Fruit fly (Drosophila melanogaster) whole organism, pupa: ENCODE measurements around the gene Rph.

Experiments
- CG10348 ChIP-seq: fragments of 200-800 bp; sonication (Bioruptor generic); IDR thresholded peaks from 2 replicates; pipeline ENCODE4 v1.3.6; 2022; ENCODE audit warnings: missing biosample characterization, missing genetic modification characterization
- CG12605 ChIP-seq: fragments of 200-800 bp; sonication (Bioruptor generic); IDR thresholded peaks from 2 replicates; pipeline ENCODE4 v1.3.6; 2022; ENCODE audit warnings: missing biosample characterization, missing genetic modification characterization
- CG13204 ChIP-seq: fragments of 200-800 bp; sonication (Bioruptor generic); optimal IDR thresholded peaks from 2 replicates; lab custom pipeline; 2018; ENCODE audit warnings: missing biosample characterization, mild to moderate bottlenecking, missing genetic modification characterization, moderate library complexity
- CG14655 ChIP-seq: fragments of 200-800 bp; sonication (Bioruptor generic); optimal IDR thresholded peaks from 3 replicates; lab custom pipeline; 2017; ENCODE audit warnings: mild to moderate bottlenecking, missing biosample characterization, missing genetic modification reagents, missing genetic modification characterization
- CG15710 ChIP-seq: fragments of 200-800 bp; sonication (Bioruptor generic); optimal IDR thresholded peaks from 2 replicates; lab custom pipeline; 2018; ENCODE audit warnings: missing biosample characterization, mild to moderate bottlenecking, missing genetic modification characterization, moderate library complexity
- CG17806 ChIP-seq: fragments of 200-800 bp; sonication (Bioruptor generic); optimal IDR thresholded peaks from 2 replicates; lab custom pipeline; 2018; ENCODE audit warnings: missing biosample characterization, mild to moderate bottlenecking, missing genetic modification characterization, moderate library complexity
- CG32121 ChIP-seq: fragments of 200-800 bp; sonication (Bioruptor generic); IDR thresholded peaks from 2 replicates; pipeline ENCODE4 v1.3.6; 2022; ENCODE audit warnings: missing biosample characterization, missing genetic modification characterization
- CG34367 ChIP-seq: fragments of 200-800 bp; sonication (Bioruptor generic); optimal IDR thresholded peaks from 2 replicates; lab custom pipeline; 2018; ENCODE audit warnings: missing biosample characterization, mild to moderate bottlenecking, missing genetic modification characterization
- CG4496 ChIP-seq: fragments of 200-800 bp; sonication (Bioruptor generic); IDR thresholded peaks from 3 replicates; pipeline ENCODE4 v1.3.6; 2022; ENCODE audit warnings: missing biosample characterization, missing genetic modification characterization
- CG8159 ChIP-seq: fragments of 200-800 bp; sonication (Bioruptor generic); optimal IDR thresholded peaks from 3 replicates; lab custom pipeline; 2018; ENCODE audit warnings: missing biosample characterization, mild to moderate bottlenecking, missing genetic modification characterization, moderate library complexity
- CG8301 ChIP-seq: fragments of 200-800 bp; sonication (Bioruptor generic); optimal IDR thresholded peaks from 2 replicates; lab custom pipeline; 2018; ENCODE audit warnings: missing biosample characterization, mild to moderate bottlenecking, missing genetic modification characterization
- CG9948 ChIP-seq: fragments of 200-800 bp; sonication (Bioruptor generic); optimal IDR thresholded peaks from 2 replicates; lab custom pipeline; 2018; ENCODE audit warnings: missing biosample characterization, mild to moderate bottlenecking, missing genetic modification characterization, moderate library complexity
- D1 ChIP-seq: fragments of 200-800 bp; sonication (Bioruptor generic); optimal IDR thresholded peaks from 2 replicates; lab custom pipeline; 2018; ENCODE audit warnings: missing biosample characterization, mild to moderate bottlenecking, missing genetic modification characterization, moderate library complexity
- EcR ChIP-seq: fragments of 200-800 bp; sonication (Bioruptor generic); optimal IDR thresholded peaks from 3 replicates; lab custom pipeline; 2019; ENCODE audit warnings: missing biosample characterization, missing genetic modification characterization, mild to moderate bottlenecking, moderate library complexity, missing genetic modification reagents
- Ets98B ChIP-seq: fragments of 200-800 bp; sonication (Bioruptor generic); IDR thresholded peaks from 2 replicates; pipeline ENCODE4 v1.3.6; 2022; ENCODE audit warnings: missing biosample characterization, missing genetic modification characterization
- Pif1A ChIP-seq: fragments of 200-800 bp; sonication (Bioruptor generic); optimal IDR thresholded peaks from 3 replicates; lab custom pipeline; 2016; ENCODE audit warnings: missing biosample characterization, missing genetic modification characterization
- Pif1B ChIP-seq: fragments of 200-800 bp; sonication (Bioruptor generic); optimal IDR thresholded peaks from 3 replicates; lab custom pipeline; 2016; ENCODE audit warnings: missing biosample characterization, missing genetic modification characterization
- Snoo ChIP-seq: fragments of 200-800 bp; sonication (Bioruptor generic); optimal IDR thresholded peaks from 3 replicates; lab custom pipeline; 2017; ENCODE audit warnings: missing biosample characterization, mild to moderate bottlenecking, missing genetic modification characterization, inconsistent platforms
- fd96Ca ChIP-seq: fragments of 200-800 bp; sonication (Bioruptor generic); IDR thresholded peaks from 3 replicates; pipeline ENCODE4 v1.3.6; 2022; ENCODE audit warnings: missing biosample characterization, missing genetic modification characterization
- gl ChIP-seq: fragments of 200-800 bp; sonication (Bioruptor generic); optimal IDR thresholded peaks from 2 replicates; lab custom pipeline; 2018; ENCODE audit warnings: missing biosample characterization, mild to moderate bottlenecking, missing genetic modification characterization
- rn ChIP-seq: fragments of 200-800 bp; sonication (Bioruptor generic); IDR thresholded peaks from 2 replicates; pipeline ENCODE4 v1.3.6; 2022; ENCODE audit warnings: missing biosample characterization, missing genetic modification characterization

The Rph gene

dm6 chrX:10773562-10773961 lies 16.1 kb upstream of the Rph start:
- TF ChIP-seq CG12605 (GFP tag; lab: Robert Waterston, UW) (no peak), CG13204 (GFP tag; lab: Kevin White, UChicago) (peak; percentile 16), Pif1B (GFP tag; lab: Kevin White, UChicago) (no peak), CG17806 (tag; lab: Kevin White, UChicago) (no peak), EcR (GFP tag; lab: Kevin White, UChicago) (no peak), Pif1A (GFP tag; lab: Kevin White, UChicago) (peak; percentile 41), gl (tag; lab: Kevin White, UChicago) (peak; percentile 46), CG14655 (GFP tag; lab: Kevin White, UChicago) (peak; percentile 37), CG9948 (tag; lab: Kevin White, UChicago) (no peak), CG8159 (tag; lab: Kevin White, UChicago) (no peak), CG10348 (GFP tag; lab: Robert Waterston, UW) (no peak), CG15710 (tag; lab: Kevin White, UChicago) (no peak), CG4496 (GFP tag; lab: Robert Waterston, UW) (no peak), CG34367 (tag; lab: Kevin White, UChicago) (peak; percentile 3), fd96Ca (no peak), Snoo (tag; lab: Kevin White, UChicago) (no peak), D1 (tag; lab: Kevin White, UChicago) (no peak)

dm6 chrX:10772634-10773033 lies 15.2 kb upstream of the Rph start:
- no peak for TF ChIP-seq rn (GFP tag; lab: Robert Waterston, UW)
- no peak for TF ChIP-seq CG10348 (GFP tag; lab: Robert Waterston, UW)
- no peak for TF ChIP-seq CG8301
- no peak for TF ChIP-seq CG14655 (GFP tag; lab: Kevin White, UChicago)
- no peak for TF ChIP-seq CG4496 (GFP tag; lab: Robert Waterston, UW)
- no peak for TF ChIP-seq CG13204 (GFP tag; lab: Kevin White, UChicago)
- no peak for TF ChIP-seq CG12605 (GFP tag; lab: Robert Waterston, UW)
- TF ChIP-seq CG34367 (tag; lab: Kevin White, UChicago), result no peak
- TF ChIP-seq EcR (GFP tag; lab: Kevin White, UChicago), result no peak
- TF ChIP-seq CG9948 (tag; lab: Kevin White, UChicago), result no peak

dm6 chrX:10771856-10772592 lies 14.6 kb upstream of the Rph start, which contains the start of gene CG15211:
CG15211 (plus strand) TSS chrX:10772541.
- TF ChIP-seq CG17806 (tag; lab: Kevin White, UChicago) (peak; percentile 84), CG14655 (GFP tag; lab: Kevin White, UChicago) (peak; percentile 92), CG13204 (GFP tag; lab: Kevin White, UChicago) (peak; percentile 88), CG15710 (tag; lab: Kevin White, UChicago) (peak; percentile 88), CG4496 (GFP tag; lab: Robert Waterston, UW) (peak; percentile 83), CG12605 (GFP tag; lab: Robert Waterston, UW) (peak; percentile 43), Pif1B (GFP tag; lab: Kevin White, UChicago) (peak; percentile 73), CG10348 (GFP tag; lab: Robert Waterston, UW) (no peak), CG8301 (peak; percentile 88), fd96Ca (peak; percentile 70; the same call in 2 of the 3 replicates), CG32121 (GFP tag; lab: Robert Waterston, UW) (peak; percentile 81), gl (tag; lab: Kevin White, UChicago) (peak; percentile 73), CG8159 (tag; lab: Kevin White, UChicago) (peak; percentile 87), Snoo (tag; lab: Kevin White, UChicago) (peak; percentile 61), rn (GFP tag; lab: Robert Waterston, UW) (peak; percentile 57; the same call in 1 of the 2 replicates), Pif1A (GFP tag; lab: Kevin White, UChicago) (peak; percentile 79), Ets98B (GFP tag; lab: Robert Waterston, UW) (peak; percentile 60), D1 (tag; lab: Kevin White, UChicago) (peak; percentile 59), CG34367 (tag; lab: Kevin White, UChicago) (peak; percentile 83), EcR (GFP tag; lab: Kevin White, UChicago) (peak; percentile 40), CG9948 (tag; lab: Kevin White, UChicago) (peak; percentile 88)
- TF ChIP-seq, all 21 proteins: peak for 20

dm6 chrX:10768043-10768674 lies 10.7 kb upstream of the Rph start, which contains the start of the genes Atg8a and BTBD9:
Atg8a (minus strand) TSS chrX:10768338.
BTBD9 (plus strand) TSS chrX:10768537.
- TF ChIP-seq CG8159 (tag; lab: Kevin White, UChicago) (no peak), Ets98B (GFP tag; lab: Robert Waterston, UW) (no peak), Snoo (tag; lab: Kevin White, UChicago) (no peak), CG34367 (tag; lab: Kevin White, UChicago) (no peak), CG9948 (tag; lab: Kevin White, UChicago) (no peak), CG17806 (tag; lab: Kevin White, UChicago) (no peak), CG15710 (tag; lab: Kevin White, UChicago) (no peak), rn (GFP tag; lab: Robert Waterston, UW) (no peak), Pif1A (GFP tag; lab: Kevin White, UChicago) (no peak), CG8301 (no peak), CG12605 (GFP tag; lab: Robert Waterston, UW) (no peak), gl (tag; lab: Kevin White, UChicago) (no peak), fd96Ca (no peak), D1 (tag; lab: Kevin White, UChicago) (no peak), CG10348 (GFP tag; lab: Robert Waterston, UW) (no peak), CG32121 (GFP tag; lab: Robert Waterston, UW) (no peak), CG4496 (GFP tag; lab: Robert Waterston, UW) (no peak)
- TF ChIP-seq, all 21 proteins: peak for 0
